Fruit fly (Drosophila melanogaster): ENCODE measurements around the gene Wnk.

Gene Wnk

dm6 chr3L:21516716-21517266, 37.9 kb downstream of the Wnk start (continued):
- TF ChIP-seq Sry-δ (GFP tag; optimal IDR thresholded peaks at IDR 0.05) = peak; percentile 39
- TF ChIP-seq disco-r (GFP tag; optimal IDR thresholded peaks at IDR 0.05) = no peak
- TF ChIP-seq CG11085 (GFP tag; IDR thresholded peaks at IDR 0.05) = no peak
- TF ChIP-seq Hsf (GFP tag; optimal IDR thresholded peaks at IDR 0.05) = peak; percentile 36
- no peak for TF ChIP-seq p53 (GFP tag; optimal IDR thresholded peaks at IDR 0.05)
- no peak for TF ChIP-seq pan (optimal IDR thresholded peaks at IDR 0.05)
- TF ChIP-seq pan (GFP tag; optimal IDR thresholded peaks at IDR 0.05 in 1 of 2, IDR thresholded peaks at IDR 0.05 in 1 of 2) = no peak
- TF ChIP-seq Poxn (GFP tag; IDR thresholded peaks at IDR 0.05) = no peak
- TF ChIP-seq CG34376 (GFP tag; optimal IDR thresholded peaks at IDR 0.05) = no peak
- TF ChIP-seq lola (GFP tag; optimal IDR thresholded peaks at IDR 0.05) = peak in 1 of 3 experiments; percentile 8
- no peak for TF ChIP-seq Xrp1 (GFP tag; IDR thresholded peaks at IDR 0.05)
- TF ChIP-seq CG33557 (GFP tag; optimal IDR thresholded peaks at IDR 0.05) = no peak
- no peak for TF ChIP-seq CG31365 (tag; optimal IDR thresholded peaks at IDR 0.05)
- TF ChIP-seq ERR (GFP tag; optimal IDR thresholded peaks at IDR 0.05) = no peak
- TF ChIP-seq fu2 (GFP tag; optimal IDR thresholded peaks at IDR 0.05) = no peak
- TF ChIP-seq CG10274 (GFP tag; optimal IDR thresholded peaks at IDR 0.05) = no peak
- no peak for TF ChIP-seq kay (GFP tag; optimal IDR thresholded peaks at IDR 0.05)
- TF ChIP-seq sisA (GFP tag; IDR thresholded peaks at IDR 0.05) = no peak
- TF ChIP-seq CG34422 (GFP tag; IDR thresholded peaks at IDR 0.05) = no peak; the same call in 2 of the 3 replicates
- no peak for TF ChIP-seq stc (GFP tag; IDR thresholded peaks at IDR 0.05)
- TF ChIP-seq Side (GFP tag; optimal IDR thresholded peaks at IDR 0.05) = peak; percentile 35
- TF ChIP-seq CG3838 (GFP tag; optimal IDR thresholded peaks at IDR 0.05) = no peak
- peak; percentile 92 for TF ChIP-seq CG10267 (tag; optimal IDR thresholded peaks at IDR 0.05)
- no peak for TF ChIP-seq ac (GFP tag; optimal IDR thresholded peaks at IDR 0.05)
- no peak for TF ChIP-seq NfI (GFP tag; optimal IDR thresholded peaks at IDR 0.05)
- no peak for TF ChIP-seq rib (GFP tag; IDR thresholded peaks at IDR 0.05)
- no peak for TF ChIP-seq CG11398 (GFP tag; optimal IDR thresholded peaks at IDR 0.05)
- peak; percentile 17 for TF ChIP-seq Fer1 (GFP tag; optimal IDR thresholded peaks at IDR 0.05)
- TF ChIP-seq Myb (GFP tag; optimal IDR thresholded peaks at IDR 0.05) = peak; percentile 28
- TF ChIP-seq Doc3 (GFP tag; IDR thresholded peaks at IDR 0.05; ENCODE audit: partially characterized antibody) = no peak
- TF ChIP-seq CG7786 (GFP tag; optimal IDR thresholded peaks at IDR 0.05) = peak; percentile 42
- no peak for TF ChIP-seq CG12236 (GFP tag; optimal IDR thresholded peaks at IDR 0.05)
- TF ChIP-seq Lhr (GFP tag; optimal IDR thresholded peaks at IDR 0.05) = peak; percentile 73
- TF ChIP-seq lab (GFP tag; optimal IDR thresholded peaks at IDR 0.05) = no peak
- TF ChIP-seq CG18619 (GFP tag; optimal IDR thresholded peaks at IDR 0.05) = no peak
- TF ChIP-seq CG8089 (GFP tag; optimal IDR thresholded peaks at IDR 0.05) = no peak
- TF ChIP-seq CG15479 (GFP tag; optimal IDR thresholded peaks at IDR 0.05) = no peak
- peak; percentile 9 for TF ChIP-seq D19A (tag; optimal IDR thresholded peaks at IDR 0.05)
- TF ChIP-seq CG9876 (GFP tag; optimal IDR thresholded peaks at IDR 0.05) = no peak
- TF ChIP-seq Blimp-1 (GFP tag; optimal IDR thresholded peaks at IDR 0.05) = no peak
- peak; percentile 14 for TF ChIP-seq CG1603 (tag; optimal IDR thresholded peaks at IDR 0.05)
- TF ChIP-seq Hr51 (GFP tag; optimal IDR thresholded peaks at IDR 0.05) = peak in 1 of 2 experiments; percentile 24
- no peak for TF ChIP-seq sim (GFP tag; IDR thresholded peaks at IDR 0.05)
- 0 out of 2 replicates have a peak, but pooled peaks have one; percentile 10 for TF ChIP-seq Dref (GFP tag; IDR thresholded peaks at IDR 0.05)
- TF ChIP-seq Neu2 (GFP tag; optimal IDR thresholded peaks at IDR 0.05; ENCODE audit: borderline replicate concordance) = no peak
- TF ChIP-seq hth (optimal IDR thresholded peaks at IDR 0.05) = no peak
- no peak for TF ChIP-seq HHEX (GFP tag; optimal IDR thresholded peaks at IDR 0.05)
- no peak for TF ChIP-seq grn (GFP tag; optimal IDR thresholded peaks at IDR 0.05)
- no peak for TF ChIP-seq trh (GFP tag; optimal IDR thresholded peaks at IDR 0.05)
- TF ChIP-seq nau (GFP tag; optimal IDR thresholded peaks at IDR 0.05) = no peak
- peak; percentile 43; the same call in 2 of the 3 replicates for TF ChIP-seq row (GFP tag; IDR thresholded peaks at IDR 0.05)
